Worm (Caenorhabditis elegans): ENCODE data around the gene rsp-2.

ce11 chrII:11428599-11428998 lies 24.2 kb downstream of the rsp-2 start:
- TF ChIP-seq klf-2 (GFP tag; conservative IDR thresholded peaks at IDR 0.05) (no peak), tab-1 (GFP tag; IDR thresholded peaks at IDR 0.05) (no peak), cog-1 (tag; optimal IDR thresholded peaks at IDR 0.05) (no peak), T22C8.4 (GFP tag; IDR thresholded peaks at IDR 0.05) (no peak)
